Fruit fly (Drosophila melanogaster) whole organism, embryonic: ENCODE measurements around the gene CG15406.

ENCODE experiments used
- CG10209 ChIP-seq: fragments of 200-800 bp; sonication (Bioruptor generic); optimal IDR thresholded peaks from 3 replicates; lab custom pipeline; 2017; ENCODE audit warnings: missing biosample characterization, mild to moderate bottlenecking, missing genetic modification characterization, missing genetic modification reagents
- CG1024 ChIP-seq: fragments of 200-800 bp; sonication (Bioruptor generic); IDR thresholded peaks from 2 replicates; pipeline ENCODE4 v1.3.6; 2022; ENCODE audit warnings: missing biosample characterization, missing genetic modification characterization
- CG13123 ChIP-seq: fragments of 200-800 bp; sonication (Bioruptor generic); optimal IDR thresholded peaks from 2 replicates; lab custom pipeline; 2016; ENCODE audit warnings: missing biosample characterization, missing genetic modification characterization
- CG13624 ChIP-seq: fragments of 200-800 bp; sonication (Bioruptor generic); optimal IDR thresholded peaks from 2 replicates; lab custom pipeline; 2016; ENCODE audit warnings: missing biosample characterization, missing genetic modification characterization
- CG14050 ChIP-seq: fragments of 200-800 bp; sonication (Bioruptor generic); IDR thresholded peaks from 3 replicates; pipeline ENCODE4 v1.3.6; 2022; ENCODE audit warnings: missing biosample characterization, missing genetic modification characterization
- CG14710 ChIP-seq: fragments of 200-800 bp; sonication (Bioruptor generic); optimal IDR thresholded peaks from 3 replicates; lab custom pipeline; 2019; ENCODE audit warnings: missing biosample characterization, mild to moderate bottlenecking, missing genetic modification characterization, moderate library complexity
- CG14965 ChIP-seq: fragments of 200-800 bp; sonication (Bioruptor generic); optimal IDR thresholded peaks from 2 replicates; lab custom pipeline; 2016; ENCODE audit warnings: missing biosample characterization, missing genetic modification characterization, borderline replicate concordance
- CG15514 ChIP-seq: fragments of 200-800 bp; sonication (Bioruptor generic); optimal IDR thresholded peaks from 3 replicates; lab custom pipeline; 2017; ENCODE audit warnings: missing biosample characterization, missing genetic modification characterization, mild to moderate bottlenecking, moderate library complexity, missing genetic modification reagents
- CG16815 ChIP-seq: fragments of 200-800 bp; sonication (Bioruptor generic); optimal IDR thresholded peaks from 3 replicates; lab custom pipeline; 2017; ENCODE audit warnings: missing biosample characterization, mild to moderate bottlenecking, missing genetic modification characterization
- CG18262 ChIP-seq: fragments of 200-800 bp; optimal IDR thresholded peaks from 3 replicates; lab custom pipeline; 2019; ENCODE audit warnings: missing biosample characterization, mild to moderate bottlenecking, missing genetic modification characterization, moderate library complexity
- CG30403 ChIP-seq: fragments of 200-800 bp; sonication (Bioruptor generic); optimal IDR thresholded peaks from 3 replicates; lab custom pipeline; 2016; ENCODE audit warnings: missing biosample characterization, missing genetic modification characterization
- CG32772 ChIP-seq: fragments of 200-800 bp; sonication (Bioruptor generic); IDR thresholded peaks from 2 replicates; pipeline ENCODE4 v1.3.6; 2022; ENCODE audit warnings: missing biosample characterization, missing genetic modification characterization
- CG34224 ChIP-seq: fragments of 200-800 bp; sonication (Bioruptor generic); IDR thresholded peaks from 3 replicates; pipeline ENCODE4 v1.3.6; 2022; ENCODE audit warnings: missing biosample characterization, missing genetic modification characterization; ENCODE audit not compliant: partially characterized antibody
- CG43689 ChIP-seq: fragments of 200-800 bp; sonication (Bioruptor generic); IDR thresholded peaks from 2 replicates; pipeline ENCODE4 v1.3.6; 2022; ENCODE audit warnings: missing biosample characterization, missing genetic modification characterization
- CG4730 ChIP-seq: fragments of 200-800 bp; sonication (Bioruptor generic); IDR thresholded peaks from 2 replicates; pipeline ENCODE4 v1.3.6; 2022; ENCODE audit warnings: missing biosample characterization, missing genetic modification characterization
- CG4820 ChIP-seq: fragments of 200-800 bp; sonication (Bioruptor generic); optimal IDR thresholded peaks from 3 replicates; lab custom pipeline; 2016; ENCODE audit warnings: missing biosample characterization, missing genetic modification characterization
- CG5180 ChIP-seq: fragments of 200-800 bp; sonication (Bioruptor generic); optimal IDR thresholded peaks from 3 replicates; lab custom pipeline; 2017; ENCODE audit warnings: missing biosample characterization, missing genetic modification characterization, mild to moderate bottlenecking, moderate library complexity, missing genetic modification reagents
- CG6254 ChIP-seq: fragments of 200-800 bp; sonication (Bioruptor generic); optimal IDR thresholded peaks from 3 replicates; lab custom pipeline; 2017; ENCODE audit warnings: mild to moderate bottlenecking, missing biosample characterization, missing genetic modification reagents, missing genetic modification characterization
- CG6791 ChIP-seq: fragments of 200-800 bp; sonication (Bioruptor generic); IDR thresholded peaks from 3 replicates; pipeline ENCODE4 v1.3.6; 2022; ENCODE audit warnings: missing biosample characterization, missing genetic modification characterization; ENCODE audit not compliant: partially characterized antibody
- CG7963 ChIP-seq: fragments of 200-800 bp; sonication (Bioruptor generic); IDR thresholded peaks from 3 replicates; pipeline ENCODE4 v1.3.6; 2022; ENCODE audit warnings: missing biosample characterization, missing genetic modification characterization; ENCODE audit not compliant: partially characterized antibody
- CG9817 ChIP-seq: fragments of 200-800 bp; sonication (Bioruptor generic); optimal IDR thresholded peaks from 2 replicates; lab custom pipeline; 2018; ENCODE audit warnings: missing biosample characterization, mild to moderate bottlenecking, missing genetic modification characterization, moderate library complexity
- Elba2 ChIP-seq: fragments of 200-800 bp; sonication (Bioruptor generic); optimal IDR thresholded peaks from 3 replicates; lab custom pipeline; 2016; ENCODE audit warnings: missing biosample characterization, missing genetic modification characterization
- Fer3 ChIP-seq: fragments of 200-800 bp; sonication (Bioruptor generic); optimal IDR thresholded peaks from 2 replicates; lab custom pipeline; 2018; ENCODE audit warnings: missing biosample characterization, mild to moderate bottlenecking, missing genetic modification characterization, moderate library complexity
- HLH3B ChIP-seq: fragments of 200-800 bp; sonication (Bioruptor generic); IDR thresholded peaks from 2 replicates; pipeline ENCODE4 v1.3.6; 2022; ENCODE audit warnings: missing biosample characterization, missing genetic modification characterization
- Hr51 ChIP-seq, 2 experiments: fragments of 200-800 bp; sonication (Bioruptor generic); optimal IDR thresholded peaks; 2 replicates in 1 of 2; 3 replicates in 1 of 2; lab custom pipeline; 2016 to 2018; ENCODE audit warnings: missing biosample characterization in 2 of 2, missing genetic modification characterization in 2 of 2, mild to moderate bottlenecking in 1 of 2, moderate library complexity in 1 of 2
- Lpt ChIP-seq: fragments of >200 bp; optimal IDR thresholded peaks from 2 replicates; lab custom pipeline; 2018; ENCODE audit warnings: missing biosample characterization, missing genetic modification characterization
- Poxn ChIP-seq: fragments of 200-800 bp; sonication (Bioruptor generic); IDR thresholded peaks from 2 replicates; pipeline ENCODE4 v1.3.6; 2022; ENCODE audit warnings: missing biosample characterization, missing genetic modification characterization
- Ravus ChIP-seq: fragments of 200-800 bp; sonication (Bioruptor generic); IDR thresholded peaks from 2 replicates; pipeline ENCODE4 v1.3.6; 2022; ENCODE audit warnings: missing biosample characterization, missing genetic modification characterization
- abd-A ChIP-seq: fragments of 200-800 bp; sonication (Bioruptor generic); optimal IDR thresholded peaks from 3 replicates; lab custom pipeline; 2019; ENCODE audit warnings: missing biosample characterization, mild to moderate bottlenecking, missing genetic modification characterization, moderate library complexity
- amos ChIP-seq: fragments of 200-800 bp; sonication (Bioruptor generic); IDR thresholded peaks from 2 replicates; pipeline ENCODE4 v1.3.6; 2022; ENCODE audit warnings: missing biosample characterization, missing genetic modification characterization; ENCODE audit not compliant: partially characterized antibody
- ara ChIP-seq: fragments of 200-800 bp; sonication (Bioruptor generic); IDR thresholded peaks from 2 replicates; pipeline ENCODE4 v1.3.6; 2022; ENCODE audit warnings: missing biosample characterization, missing genetic modification characterization
- ash1 ChIP-seq: fragments of 200-800 bp; sonication (Bioruptor generic); optimal IDR thresholded peaks from 2 replicates; lab custom pipeline; 2018; ENCODE audit warnings: missing biosample characterization, mild to moderate bottlenecking, missing genetic modification characterization
- chm ChIP-seq: fragments of 200-800 bp; sonication (Bioruptor generic); IDR thresholded peaks from 2 replicates; pipeline ENCODE4 v1.3.6; 2022; ENCODE audit warnings: missing biosample characterization, missing genetic modification characterization
- disco-r ChIP-seq: fragments of 200-800 bp; sonication (Bioruptor generic); optimal IDR thresholded peaks from 2 replicates; lab custom pipeline; 2016; ENCODE audit warnings: missing biosample characterization, missing genetic modification characterization
- dmrt11E ChIP-seq: fragments of 200-800 bp; sonication (Bioruptor generic); optimal IDR thresholded peaks from 3 replicates; lab custom pipeline; 2018; ENCODE audit warnings: missing biosample characterization, mild to moderate bottlenecking, missing genetic modification characterization, moderate library complexity
- ewg ChIP-seq: fragments of 200-800 bp; sonication (Bioruptor generic); optimal IDR thresholded peaks from 3 replicates; lab custom pipeline; 2017; ENCODE audit warnings: mild to moderate bottlenecking, missing biosample characterization, missing genetic modification reagents, missing genetic modification characterization
- eyg ChIP-seq: fragments of 200-800 bp; sonication (Bioruptor generic); optimal IDR thresholded peaks from 3 replicates; lab custom pipeline; 2016; ENCODE audit warnings: missing biosample characterization, missing genetic modification characterization
- fd102C ChIP-seq: fragments of 200-800 bp; sonication (Bioruptor generic); optimal IDR thresholded peaks from 2 replicates; lab custom pipeline; 2018; ENCODE audit warnings: missing biosample characterization, mild to moderate bottlenecking, missing genetic modification characterization, moderate library complexity
- insv ChIP-seq, 2 experiments: fragments of 200-800 bp; sonication (Bioruptor generic); optimal IDR thresholded peaks; 3 replicates each; lab custom pipeline; 2016 to 2018; ENCODE audit warnings: missing biosample characterization in 2 of 2, missing genetic modification characterization in 2 of 2
- ken ChIP-seq: fragments of 200-800 bp; sonication (Bioruptor generic); IDR thresholded peaks from 3 replicates; pipeline ENCODE4 v1.3.6; 2022; ENCODE audit warnings: missing biosample characterization, missing genetic modification characterization
- lbe ChIP-seq: fragments of 200-800 bp; sonication (Bioruptor generic); optimal IDR thresholded peaks from 2 replicates; lab custom pipeline; 2016; ENCODE audit warnings: missing biosample characterization, mild to moderate bottlenecking, missing genetic modification characterization
- p53 ChIP-seq: fragments of 200-800 bp; sonication (Bioruptor generic); optimal IDR thresholded peaks from 2 replicates; lab custom pipeline; 2016; ENCODE audit warnings: missing biosample characterization, missing genetic modification characterization
- pb ChIP-seq: fragments of 200-800 bp; sonication (Bioruptor generic); optimal IDR thresholded peaks from 3 replicates; lab custom pipeline; 2016; ENCODE audit warnings: missing biosample characterization, missing genetic modification characterization
- repo ChIP-seq: fragments of 200-800 bp; sonication (Bioruptor generic); optimal IDR thresholded peaks from 2 replicates; lab custom pipeline; 2016; ENCODE audit warnings: missing biosample characterization, missing genetic modification characterization
- run ChIP-seq: fragments of 200-800 bp; sonication (Bioruptor generic); optimal IDR thresholded peaks from 3 replicates; lab custom pipeline; 2018; ENCODE audit warnings: missing biosample characterization, mild to moderate bottlenecking, missing genetic modification characterization
- shn ChIP-seq: fragments of 200-800 bp; sonication (Bioruptor generic); optimal IDR thresholded peaks from 3 replicates; lab custom pipeline; 2016; ENCODE audit warnings: missing biosample characterization, missing genetic modification characterization
- sug ChIP-seq: fragments of 200-800 bp; optimal IDR thresholded peaks from 2 replicates; lab custom pipeline; 2019; ENCODE audit warnings: missing biosample characterization, mild to moderate bottlenecking, missing genetic modification characterization, moderate library complexity
- vfl ChIP-seq: fragments of 200-800 bp; sonication (Bioruptor generic); optimal IDR thresholded peaks from 2 replicates; lab custom pipeline; 2016; ENCODE audit warnings: missing biosample characterization, missing genetic modification characterization
- wek ChIP-seq: fragments of 200-800 bp; sonication (Bioruptor generic); optimal IDR thresholded peaks from 3 replicates; lab custom pipeline; 2018; ENCODE audit warnings: missing biosample characterization, mild to moderate bottlenecking, missing genetic modification characterization, moderate library complexity
- yki ChIP-seq: fragments of >200 bp; optimal IDR thresholded peaks from 3 replicates; lab custom pipeline; 2018

Gene CG15406

DNA sequence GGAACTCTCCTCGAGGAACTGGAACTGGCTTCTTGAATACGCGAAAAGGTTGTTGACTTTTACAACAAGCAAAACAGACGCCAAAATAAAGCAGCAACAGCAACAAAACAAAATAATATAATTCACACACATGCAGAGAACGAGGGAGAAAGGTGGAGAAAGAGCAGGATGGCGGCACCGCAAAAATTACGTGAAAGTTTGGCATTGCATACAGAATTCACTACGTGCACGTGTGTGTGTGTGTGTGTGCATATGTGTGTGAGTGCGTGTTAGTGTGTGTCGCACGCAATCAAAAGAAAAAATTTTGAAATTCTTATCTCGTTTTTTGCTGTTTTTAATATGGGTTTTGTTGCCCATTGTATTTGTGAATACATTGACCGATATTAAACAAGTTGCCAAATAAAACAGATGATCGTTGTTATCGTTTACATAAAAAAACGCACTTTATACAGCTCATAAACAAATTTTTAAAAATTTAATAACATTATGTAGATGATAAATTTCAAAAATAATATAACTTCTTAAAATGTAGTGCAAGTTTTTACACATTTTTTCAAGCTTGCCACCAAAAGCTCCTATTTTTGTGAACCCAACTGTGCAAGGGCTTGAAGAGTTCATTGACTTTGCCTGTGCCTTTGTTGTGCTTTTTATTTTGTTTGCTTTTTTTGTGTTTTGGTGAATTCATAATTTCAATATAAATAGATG is 32.4 kb downstream of the CG15406 start (continued):
- TF ChIP-seq shn (GFP tag; lab: Kevin White, UChicago), result no peak
- TF ChIP-seq lbe, result peak; percentile 65
- no peak for TF ChIP-seq CG10209 (GFP tag; lab: Kevin White, UChicago)
- no peak for TF ChIP-seq amos (GFP tag; lab: Robert Waterston, UW)
- TF ChIP-seq Lpt (GFP tag; lab: Kevin White, UChicago), result no peak
- no peak for TF ChIP-seq CG15514 (GFP tag; lab: Kevin White, UChicago)
- TF ChIP-seq eyg (GFP tag; lab: Kevin White, UChicago), result no peak
- TF ChIP-seq CG1024, result peak; percentile 27; the same call in 1 of the 2 replicates
- no peak for TF ChIP-seq CG13123
- TF ChIP-seq CG32772 (GFP tag; lab: Robert Waterston, UW), result no peak
- no peak for TF ChIP-seq CG14965 (GFP tag; lab: Kevin White, UChicago)
- no peak for TF ChIP-seq ken
- no peak for TF ChIP-seq chm (GFP tag; lab: Robert Waterston, UW)
- no peak for TF ChIP-seq abd-A (tag; lab: Kevin White, UChicago)
- TF ChIP-seq CG6254 (GFP tag; lab: Kevin White, UChicago), result no peak
- TF ChIP-seq CG4730 (GFP tag; lab: Robert Waterston, UW), result no peak
- no peak for TF ChIP-seq CG16815 (GFP tag; lab: Kevin White, UChicago)
- no peak for TF ChIP-seq HLH3B
- no peak for TF ChIP-seq insv (GFP tag; optimal IDR thresholded peaks at IDR 0.05; lab: Kevin White, UChicago)
- no peak for TF ChIP-seq Fer3 (tag; lab: Kevin White, UChicago)
- no peak for TF ChIP-seq CG34224 (GFP tag; lab: Robert Waterston, UW)
- TF ChIP-seq CG7963 (GFP tag; lab: Robert Waterston, UW), result no peak
- TF ChIP-seq wek (GFP tag; lab: Kevin White, UChicago), result no peak
- no peak for TF ChIP-seq yki (lab: Kevin White, UChicago)
- no peak for TF ChIP-seq fd102C (GFP tag; lab: Kevin White, UChicago)
- TF ChIP-seq run (tag; lab: Kevin White, UChicago), result no peak
- no peak for TF ChIP-seq Poxn
- TF ChIP-seq sug (tag; lab: Kevin White, UChicago), result no peak
- TF ChIP-seq p53 (GFP tag; lab: Kevin White, UChicago), result no peak
- TF ChIP-seq ewg, result no peak
- TF ChIP-seq dmrt11E, result no peak
- no peak for TF ChIP-seq disco-r (GFP tag; lab: Kevin White, UChicago)
- no peak for TF ChIP-seq repo
- TF ChIP-seq CG18262, result peak; percentile 36
- peak; percentile 8 for TF ChIP-seq CG14710 (tag; lab: Kevin White, UChicago)
- TF ChIP-seq Hr51 (GFP tag; optimal IDR thresholded peaks at IDR 0.05; lab: Kevin White, UChicago), result peak in 1 of 2 experiments; percentile 26
- TF ChIP-seq CG6791 (GFP tag; lab: Robert Waterston, UW), result no peak
- TF ChIP-seq CG14050 (GFP tag; lab: Robert Waterston, UW), result no peak
- no peak for TF ChIP-seq CG4820 (GFP tag; lab: Kevin White, UChicago)
- TF ChIP-seq ash1 (GFP tag; lab: Kevin White, UChicago), result no peak
- TF ChIP-seq CG43689, result no peak
- TF ChIP-seq CG5180, result no peak
- no peak for TF ChIP-seq Elba2 (GFP tag; lab: Kevin White, UChicago)
- peak; percentile 3 for TF ChIP-seq CG30403 (GFP tag; lab: Kevin White, UChicago)
- no peak for TF ChIP-seq vfl (GFP tag; lab: Kevin White, UChicago)
- TF ChIP-seq pb (GFP tag; lab: Kevin White, UChicago), result no peak
- TF ChIP-seq CG9817 (tag; lab: Kevin White, UChicago), result no peak
- TF ChIP-seq CG13624 (GFP tag; lab: Kevin White, UChicago), result no peak
- no peak for TF ChIP-seq ara (GFP tag; lab: Robert Waterston, UW)
- no peak for TF ChIP-seq Ravus (GFP tag; lab: Robert Waterston, UW)
